Worm (Caenorhabditis elegans) whole organism, L2 larva: Measurements from ENCODE around the gene lin-5.

ENCODE experiments used
- C34F6.9 ChIP-seq: fragments of 150-350 bp; optimal IDR thresholded peaks from 2 replicates; lab custom pipeline; 2014; ENCODE audit warnings: missing biosample characterization, missing genetic modification characterization
- F13H6.1 ChIP-seq: sonication (generic microtip); optimal IDR thresholded peaks from 2 replicates; lab custom pipeline; 2016; ENCODE audit warnings: missing genetic modification characterization, missing compliant biosample characterization
- R02D3.7 ChIP-seq: fragments of 150-350 bp; optimal IDR thresholded peaks from 2 replicates; lab custom pipeline; 2014; ENCODE audit warnings: missing biosample characterization, missing genetic modification characterization
- Y55F3AM.14 ChIP-seq: fragments of 200-800 bp; sonication (Bioruptor generic); optimal IDR thresholded peaks from 2 replicates; lab custom pipeline; 2018; ENCODE audit warnings: mild to moderate bottlenecking, missing genetic modification characterization, missing compliant biosample characterization
- ZK546.5 ChIP-seq: sonication (generic microtip); optimal IDR thresholded peaks from 2 replicates; lab custom pipeline; 2017; ENCODE audit warnings: missing biosample characterization, missing genetic modification characterization
- alr-1 ChIP-seq: fragments of 150-350 bp; optimal IDR thresholded peaks from 2 replicates; lab custom pipeline; 2014; ENCODE audit warnings: missing biosample characterization, missing genetic modification characterization
- aly-2 ChIP-seq: fragments of 150-350 bp; optimal IDR thresholded peaks from 2 replicates; lab custom pipeline; 2014; ENCODE audit warnings: missing biosample characterization, missing genetic modification characterization
- ama-1 ChIP-seq: fragments of 150-350 bp; optimal IDR thresholded peaks from 2 replicates; lab custom pipeline; 2018; ENCODE audit warnings: inconsistent platforms
- blmp-1 ChIP-seq: sonication (generic microtip); optimal IDR thresholded peaks from 2 replicates; lab custom pipeline; 2017; ENCODE audit warnings: missing genetic modification characterization, mild to moderate bottlenecking, missing compliant biosample characterization, antibody characterized with exemption, moderate library complexity; ENCODE audit not compliant: insufficient read depth
- ceh-16 ChIP-seq: fragments of 150-350 bp; optimal IDR thresholded peaks from 2 replicates; lab custom pipeline; 2014; ENCODE audit warnings: missing biosample characterization, missing genetic modification characterization
- crh-2 ChIP-seq: sonication (generic microtip); optimal IDR thresholded peaks from 2 replicates; lab custom pipeline; 2017; ENCODE audit warnings: missing biosample characterization, missing genetic modification characterization
- elt-3 ChIP-seq: sonication (generic microtip); optimal IDR thresholded peaks from 2 replicates; lab custom pipeline; 2017; ENCODE audit warnings: missing biosample characterization, missing genetic modification characterization
- fos-1 ChIP-seq: fragments of 150-350 bp; optimal IDR thresholded peaks from 2 replicates; lab custom pipeline; 2014; ENCODE audit warnings: missing biosample characterization, missing genetic modification characterization
- lin-11 ChIP-seq: fragments of 150-350 bp; sonication (generic microtip); optimal IDR thresholded peaks from 2 replicates; lab custom pipeline; 2014; ENCODE audit warnings: missing biosample characterization, missing genetic modification characterization, inconsistent platforms, mixed read lengths
- lin-13 ChIP-seq: fragments of 150-350 bp; optimal IDR thresholded peaks from 2 replicates; lab custom pipeline; 2014; ENCODE audit warnings: missing biosample characterization, missing genetic modification reagents, missing genetic modification characterization
- lin-39 ChIP-seq: fragments of 150-350 bp; optimal IDR thresholded peaks from 2 replicates; lab custom pipeline; 2014; ENCODE audit warnings: missing biosample characterization, missing genetic modification reagents, missing genetic modification characterization
- lsy-2 ChIP-seq, 2 experiments: fragments of 150-350 bp in 1 of 2; sonication (generic microtip) in 1 of 2; optimal IDR thresholded peaks; 2 replicates each; lab custom pipeline; 2014 to 2017; ENCODE audit warnings: missing biosample characterization in 2 of 2, missing genetic modification characterization in 2 of 2
- mab-5 ChIP-seq: fragments of 150-350 bp; optimal IDR thresholded peaks from 2 replicates; lab custom pipeline; 2014; ENCODE audit warnings: missing biosample characterization, missing genetic modification characterization
- mbf-1 ChIP-seq: sonication (generic microtip); optimal IDR thresholded peaks from 2 replicates; lab custom pipeline; 2017; ENCODE audit warnings: missing biosample characterization, missing genetic modification characterization
- mdl-1 ChIP-seq, 2 experiments: fragments of 150-350 bp in 1 of 2; sonication (generic microtip) in 1 of 2; optimal IDR thresholded peaks; 2 replicates each; lab custom pipeline; 2017; ENCODE audit warnings: missing biosample characterization in 2 of 2, missing genetic modification characterization in 2 of 2
- nhr-10 ChIP-seq: sonication (generic microtip); optimal IDR thresholded peaks from 2 replicates; lab custom pipeline; 2017; ENCODE audit warnings: missing biosample characterization, missing genetic modification characterization
- nhr-11 ChIP-seq: fragments of 150-350 bp; optimal IDR thresholded peaks from 2 replicates; lab custom pipeline; 2014; ENCODE audit warnings: missing biosample characterization, missing genetic modification characterization
- nhr-12 ChIP-seq: fragments of 150-350 bp; optimal IDR thresholded peaks from 2 replicates; lab custom pipeline; 2014; ENCODE audit warnings: missing biosample characterization, missing genetic modification characterization
- nhr-21 ChIP-seq: fragments of 150-350 bp; optimal IDR thresholded peaks from 2 replicates; lab custom pipeline; 2014; ENCODE audit warnings: missing biosample characterization, missing genetic modification characterization
- nhr-77 ChIP-seq: fragments of 150-350 bp; optimal IDR thresholded peaks from 2 replicates; lab custom pipeline; 2014; ENCODE audit warnings: missing biosample characterization, missing genetic modification characterization
- peb-1 ChIP-seq: fragments of 150-350 bp; optimal IDR thresholded peaks from 2 replicates; lab custom pipeline; 2014; ENCODE audit warnings: missing biosample characterization, missing genetic modification characterization
- sem-4 ChIP-seq: fragments of 150-350 bp; optimal IDR thresholded peaks from 2 replicates; lab custom pipeline; 2014; ENCODE audit warnings: missing biosample characterization, missing genetic modification reagents, missing genetic modification characterization
- sma-3 ChIP-seq: sonication (generic microtip); optimal IDR thresholded peaks from 2 replicates; lab custom pipeline; 2016; ENCODE audit warnings: missing genetic modification reagents, missing genetic modification characterization, missing compliant biosample characterization
- sma-9 ChIP-seq, 2 experiments: fragments of 150-350 bp in 1 of 2; sonication (generic microtip) in 1 of 2; optimal IDR thresholded peaks; 2 replicates each; lab custom pipeline; 2014 to 2016; ENCODE audit warnings: missing genetic modification characterization in 2 of 2, mild to moderate bottlenecking in 1 of 2, missing biosample characterization in 1 of 2, missing compliant biosample characterization in 1 of 2, missing genetic modification reagents in 1 of 2, moderate library complexity in 1 of 2
- unc-39 ChIP-seq: fragments of 150-350 bp; optimal IDR thresholded peaks from 2 replicates; lab custom pipeline; 2014; ENCODE audit warnings: missing biosample characterization, missing genetic modification characterization
- unc-55 ChIP-seq: fragments of 150-350 bp; sonication (generic microtip); optimal IDR thresholded peaks from 3 replicates; lab custom pipeline; 2014; ENCODE audit warnings: missing biosample characterization, missing genetic modification reagents, missing genetic modification characterization
- zag-1 ChIP-seq: fragments of 150-350 bp; optimal IDR thresholded peaks from 2 replicates; lab custom pipeline; 2014; ENCODE audit warnings: missing biosample characterization, missing genetic modification characterization
- ztf-1 ChIP-seq: fragments of 200-800 bp; sonication (Bioruptor generic); conservative IDR thresholded peaks from 2 replicates; pipeline ENCODE4 v1.3.6; 2022; ENCODE audit warnings: missing genetic modification characterization, missing compliant biosample characterization
- ztf-11 ChIP-seq: sonication (generic microtip); optimal IDR thresholded peaks from 2 replicates; lab custom pipeline; 2017; ENCODE audit warnings: missing biosample characterization, missing genetic modification characterization
- ztf-4 ChIP-seq: fragments of 150-350 bp; optimal IDR thresholded peaks from 2 replicates; lab custom pipeline; 2014; ENCODE audit warnings: missing biosample characterization, missing genetic modification characterization

Gene lin-5

ce11 chrII:7816163-7816776 is 44.1 kb upstream of the lin-5 start, which contains the start of gene cki-2:
Gene cki-2 (plus strand): TSS chrII:7816499.
- peak; percentile 23 for TF ChIP-seq unc-55 (GFP tag; lab: Kevin White, UChicago)
- peak; percentile 28 for TF ChIP-seq C34F6.9
- no peak for TF ChIP-seq sem-4 (tag; lab: Kevin White, UChicago)
- TF ChIP-seq nhr-21: no peak
- TF ChIP-seq lsy-2 (tag; optimal IDR thresholded peaks at IDR 0.05; lab: Kevin White, UChicago): peak in 1 of 2 experiments; percentile 45
- no peak for TF ChIP-seq ztf-1 (GFP tag; lab: Robert Waterston, UW)
- no peak for TF ChIP-seq alr-1 (tag; lab: Kevin White, UChicago)
- TF ChIP-seq sma-9 (GFP tag; optimal IDR thresholded peaks at IDR 0.05; lab: Kevin White, UChicago): peak; percentile 26
- TF ChIP-seq sma-9 (tag; optimal IDR thresholded peaks at IDR 0.05; lab: Kevin White, UChicago): no peak
- TF ChIP-seq fos-1 (tag; lab: Kevin White, UChicago): peak; percentile 43
- TF ChIP-seq, all 48 proteins: peak for 5

- TF ChIP-seq mab-5 (tag; lab: Kevin White, UChicago): no peak
- TF ChIP-seq ztf-11 (tag; lab: Kevin White, UChicago): no peak
- no peak for TF ChIP-seq lin-11 (tag; lab: Kevin White, UChicago)
- TF ChIP-seq nhr-11 (tag; lab: Kevin White, UChicago): no peak
- no peak for TF ChIP-seq mbf-1 (tag; lab: Kevin White, UChicago)
- TF ChIP-seq nhr-10 (tag; lab: Kevin White, UChicago): no peak
- TF ChIP-seq nhr-21: no peak
- TF ChIP-seq crh-2: no peak
- TF ChIP-seq lsy-2 (tag; optimal IDR thresholded peaks at IDR 0.05; lab: Kevin White, UChicago): no peak
- no peak for TF ChIP-seq mdl-1 (tag; optimal IDR thresholded peaks at IDR 0.05; lab: Kevin White, UChicago)
- no peak for TF ChIP-seq lin-13 (GFP tag; lab: Kevin White, UChicago)
- no peak for TF ChIP-seq R02D3.7 (tag; lab: Kevin White, UChicago)
- no peak for TF ChIP-seq F13H6.1
Observed at ce11 chrII:7817580-7817979, 42.8 kb upstream of the lin-5 start.

- TF ChIP-seq R02D3.7 (tag; lab: Kevin White, UChicago): no peak
- TF ChIP-seq aly-2 (tag; lab: Kevin White, UChicago): no peak
- TF ChIP-seq ZK546.5 (tag; lab: Kevin White, UChicago): no peak
- no peak for TF ChIP-seq lin-39 (tag; lab: Kevin White, UChicago)
Observed at ce11 chrII:7819359-7819758, 41.0 kb upstream of the lin-5 start.

ce11 chrII:7822454-7822853 is 37.9 kb upstream of the lin-5 start, which contains the start of gene irld-47:
Gene irld-47 (minus strand): TSS chrII:7822554.
- TF ChIP-seq sma-3 (no peak), R02D3.7 (tag; lab: Kevin White, UChicago) (no peak), aly-2 (tag; lab: Kevin White, UChicago) (no peak), ama-1 (no peak), Y55F3AM.14 (GFP tag; lab: Kevin White, UChicago) (no peak), mdl-1 (tag; optimal IDR thresholded peaks at IDR 0.05; lab: Kevin White, UChicago) (no peak), lsy-2 (tag; optimal IDR thresholded peaks at IDR 0.05; lab: Kevin White, UChicago) (no peak), peb-1 (no peak)
- TF ChIP-seq, all 48 proteins: peak for 0

- TF ChIP-seq alr-1 (tag; lab: Kevin White, UChicago) (no peak), sma-3 (no peak), nhr-77 (tag; lab: Kevin White, UChicago) (no peak), ztf-4 (no peak), blmp-1 (tag; lab: Kevin White, UChicago) (no peak), unc-55 (GFP tag; lab: Kevin White, UChicago) (no peak), unc-39 (tag; lab: Kevin White, UChicago) (no peak), nhr-12 (tag; lab: Kevin White, UChicago) (no peak), nhr-11 (tag; lab: Kevin White, UChicago) (no peak), ama-1 (no peak), mbf-1 (tag; lab: Kevin White, UChicago) (no peak), C34F6.9 (no peak), zag-1 (tag; lab: Kevin White, UChicago) (no peak), ceh-16 (tag; lab: Kevin White, UChicago) (no peak), R02D3.7 (tag; lab: Kevin White, UChicago) (no peak), elt-3 (tag; lab: Kevin White, UChicago) (no peak)
Observed at ce11 chrII:7825107-7825506, 35.3 kb upstream of the lin-5 start, which contains the start of gene srw-62. Gene srw-62 (plus strand): TSS chrII:7825407.
